Fruit fly (Drosophila melanogaster) whole organism, pupa: ENCODE data around the gene CG32106.

Experiments used
- CG13204 ChIP-seq: fragments of 200-800 bp; sonication (Bioruptor generic); optimal IDR thresholded peaks from 2 replicates; lab custom pipeline; 2018; ENCODE audit warnings: missing biosample characterization, mild to moderate bottlenecking, missing genetic modification characterization, moderate library complexity
- CG14655 ChIP-seq: fragments of 200-800 bp; sonication (Bioruptor generic); optimal IDR thresholded peaks from 3 replicates; lab custom pipeline; 2017; ENCODE audit warnings: mild to moderate bottlenecking, missing biosample characterization, missing genetic modification reagents, missing genetic modification characterization
- CG17806 ChIP-seq: fragments of 200-800 bp; sonication (Bioruptor generic); optimal IDR thresholded peaks from 2 replicates; lab custom pipeline; 2018; ENCODE audit warnings: missing biosample characterization, mild to moderate bottlenecking, missing genetic modification characterization, moderate library complexity
- EcR ChIP-seq: fragments of 200-800 bp; sonication (Bioruptor generic); optimal IDR thresholded peaks from 3 replicates; lab custom pipeline; 2019; ENCODE audit warnings: missing biosample characterization, missing genetic modification characterization, mild to moderate bottlenecking, moderate library complexity, missing genetic modification reagents
- Ets98B ChIP-seq: fragments of 200-800 bp; sonication (Bioruptor generic); IDR thresholded peaks from 2 replicates; pipeline ENCODE4 v1.3.6; 2022; ENCODE audit warnings: missing biosample characterization, missing genetic modification characterization
- Snoo ChIP-seq: fragments of 200-800 bp; sonication (Bioruptor generic); optimal IDR thresholded peaks from 3 replicates; lab custom pipeline; 2017; ENCODE audit warnings: missing biosample characterization, mild to moderate bottlenecking, missing genetic modification characterization, inconsistent platforms
- gl ChIP-seq: fragments of 200-800 bp; sonication (Bioruptor generic); optimal IDR thresholded peaks from 2 replicates; lab custom pipeline; 2018; ENCODE audit warnings: missing biosample characterization, mild to moderate bottlenecking, missing genetic modification characterization

- peak; percentile 93 for TF ChIP-seq EcR (GFP tag; lab: Kevin White, UChicago)
- TF ChIP-seq CG14655 (GFP tag; lab: Kevin White, UChicago): peak; percentile 66
- TF ChIP-seq CG13204: peak; percentile 71
- TF ChIP-seq Snoo (tag; lab: Kevin White, UChicago): no peak
- peak; percentile 29 for TF ChIP-seq gl (tag; lab: Kevin White, UChicago)
- TF ChIP-seq CG17806 (tag; lab: Kevin White, UChicago): peak; percentile 18
- no peak for TF ChIP-seq Ets98B (GFP tag; lab: Robert Waterston, UW)
Observed at dm6 chr3L:12798795-12799311, 20.3 kb upstream of the CG32106 start.
